Worm (Caenorhabditis elegans) whole organism, midembryonic: ENCODE measurements around the gene fbxc-23.

Experiments
- T22C8.4 ChIP-seq: fragments of 200-800 bp; sonication (Bioruptor generic); IDR thresholded peaks from 2 replicates; pipeline ENCODE4 v1.3.6; 2022; ENCODE audit warnings: missing genetic modification characterization, missing compliant biosample characterization
- cog-1 ChIP-seq: sonication (generic microtip); optimal IDR thresholded peaks from 2 replicates; lab custom pipeline; 2016; ENCODE audit warnings: missing genetic modification characterization, missing compliant biosample characterization
- flt-1 ChIP-seq: fragments of 200-800 bp; sonication (Bioruptor generic); IDR thresholded peaks from 2 replicates; pipeline ENCODE4 v1.3.6; 2022; ENCODE audit warnings: missing genetic modification characterization, missing compliant biosample characterization
- klf-2 ChIP-seq: fragments of 200-800 bp; sonication (Bioruptor generic); conservative IDR thresholded peaks from 2 replicates; pipeline ENCODE4 v1.3.6; 2022; ENCODE audit warnings: missing genetic modification reagents, missing genetic modification characterization, missing compliant biosample characterization
- med-1 ChIP-seq: sonication (generic microtip); optimal IDR thresholded peaks from 2 replicates; lab custom pipeline; 2017; ENCODE audit warnings: missing genetic modification characterization, mild to moderate bottlenecking, missing compliant biosample characterization, antibody characterized with exemption, missing genetic modification reagents; ENCODE audit not compliant: insufficient read depth
- ref-1 ChIP-seq: fragments of 200-800 bp; sonication (Bioruptor generic); conservative IDR thresholded peaks from 2 replicates; pipeline ENCODE4 v1.3.6; 2022; ENCODE audit warnings: missing genetic modification reagents, missing genetic modification characterization, missing compliant biosample characterization
- tab-1 ChIP-seq: fragments of 200-800 bp; sonication (Bioruptor generic); IDR thresholded peaks from 2 replicates; pipeline ENCODE4 v1.3.6; 2022; ENCODE audit warnings: missing genetic modification characterization, missing compliant biosample characterization
- ztf-23 ChIP-seq: fragments of 200-800 bp; sonication (Bioruptor generic); IDR thresholded peaks from 2 replicates; pipeline ENCODE4 v1.3.6; 2022; ENCODE audit warnings: missing genetic modification reagents, missing genetic modification characterization, missing compliant biosample characterization
- ztf-29 ChIP-seq: fragments of 200-800 bp; sonication (Bioruptor generic); IDR thresholded peaks from 2 replicates; pipeline ENCODE4 v1.3.6; 2022; ENCODE audit warnings: missing genetic modification reagents, missing genetic modification characterization, missing compliant biosample characterization

fbxc-23 gene

ce11 chrII:13617808-13618207, 21.5 kb upstream of the fbxc-23 start, which contains the start of gene gst-12:
TSS of gene gst-12 (minus strand) at chrII:13618061.
- TF ChIP-seq ztf-29 (GFP tag; lab: Robert Waterston, UW): no peak
- no peak for TF ChIP-seq tab-1 (GFP tag; lab: Robert Waterston, UW)
- no peak for TF ChIP-seq cog-1 (tag; lab: Kevin White, UChicago)
- TF ChIP-seq flt-1 (GFP tag; lab: Robert Waterston, UW): no peak
- TF ChIP-seq ref-1 (GFP tag; lab: Robert Waterston, UW): no peak
- no peak for TF ChIP-seq klf-2 (GFP tag; lab: Robert Waterston, UW)
- no peak for TF ChIP-seq T22C8.4 (GFP tag; lab: Robert Waterston, UW)
- TF ChIP-seq med-1 (GFP tag; lab: Kevin White, UChicago): no peak
- TF ChIP-seq ztf-23 (GFP tag; lab: Robert Waterston, UW): no peak

DNA sequence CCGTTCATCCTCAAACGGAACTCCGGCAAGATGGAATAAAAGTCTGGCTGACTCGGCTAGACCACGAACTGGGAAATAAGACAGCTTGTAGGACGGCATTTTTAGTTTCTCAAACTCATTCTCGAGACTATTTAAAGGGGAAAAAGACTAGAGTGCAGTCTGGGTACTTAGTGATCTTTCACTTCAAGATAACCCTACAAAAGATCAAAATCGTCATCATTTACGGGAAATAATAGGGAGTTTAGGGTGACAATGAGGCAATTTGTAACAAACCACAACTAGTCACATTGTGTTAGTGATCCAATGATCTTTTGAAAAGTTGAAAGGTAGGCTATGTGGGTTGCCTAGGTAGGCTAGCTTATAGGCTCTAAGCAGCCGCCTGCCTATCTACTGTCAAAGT, 19.6 kb upstream of the fbxc-23 start, which contains the start of gene gst-14:
Gene gst-14, minus strand, starts transcription at position 101 of the 400 bp plus-strand sequence.
- TF ChIP-seq ztf-29 (GFP tag; lab: Robert Waterston, UW) (no peak), klf-2 (GFP tag; lab: Robert Waterston, UW) (no peak), ztf-23 (GFP tag; lab: Robert Waterston, UW) (no peak), med-1 (GFP tag; lab: Kevin White, UChicago) (no peak), tab-1 (GFP tag; lab: Robert Waterston, UW) (no peak), ref-1 (GFP tag; lab: Robert Waterston, UW) (no peak), T22C8.4 (GFP tag; lab: Robert Waterston, UW) (no peak), cog-1 (tag; lab: Kevin White, UChicago) (no peak), flt-1 (GFP tag; lab: Robert Waterston, UW) (no peak)

DNA sequence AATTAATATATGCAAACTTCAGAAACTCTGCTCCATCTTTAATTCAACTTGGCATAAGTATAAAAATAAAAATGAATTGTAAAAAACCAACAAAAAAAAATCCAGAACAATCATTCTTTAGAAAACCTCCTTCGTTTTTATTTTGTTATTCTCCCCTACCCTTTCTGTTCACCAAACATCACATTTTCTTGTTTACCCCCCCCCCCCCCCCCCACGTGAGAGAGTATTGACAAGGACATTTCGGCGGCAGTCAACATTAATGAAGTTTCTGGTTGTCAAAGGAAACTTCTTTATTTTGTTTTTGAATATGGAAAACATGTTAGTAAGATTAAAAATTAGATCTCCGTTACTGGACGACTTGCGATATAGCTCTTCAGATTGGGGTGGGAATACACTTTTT, 18.2 kb upstream of the fbxc-23 start:
- TF ChIP-seq ref-1 (GFP tag; lab: Robert Waterston, UW): no peak
- TF ChIP-seq cog-1 (tag; lab: Kevin White, UChicago): no peak
- TF ChIP-seq klf-2 (GFP tag; lab: Robert Waterston, UW): no peak
- no peak for TF ChIP-seq ztf-23 (GFP tag; lab: Robert Waterston, UW)
- TF ChIP-seq flt-1 (GFP tag; lab: Robert Waterston, UW): no peak
- TF ChIP-seq T22C8.4 (GFP tag; lab: Robert Waterston, UW): no peak
- no peak for TF ChIP-seq ztf-29 (GFP tag; lab: Robert Waterston, UW)

DNA sequence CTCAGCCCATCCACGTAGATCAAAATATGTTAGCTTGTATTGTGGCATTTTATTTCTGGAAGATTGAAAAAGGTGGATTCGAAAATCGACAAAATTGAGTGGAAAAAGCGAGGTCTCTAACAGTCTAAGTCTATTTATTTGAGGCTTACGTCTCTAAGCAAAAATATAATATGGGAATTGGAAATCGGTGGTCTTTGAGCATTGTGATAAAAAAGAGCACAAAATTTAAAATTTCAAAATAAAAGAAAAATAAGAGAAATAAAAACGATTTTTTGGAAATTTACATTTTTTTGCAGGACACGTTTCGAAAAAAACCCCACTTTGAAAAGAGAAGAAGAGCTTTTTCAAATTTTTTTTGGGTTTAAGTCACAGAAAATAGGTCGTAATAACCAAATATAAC, 16.7 kb upstream of the fbxc-23 start, which contains the start of gene gst-15:
Gene gst-15, minus strand, starts transcription at position 101 of the 400 bp plus-strand sequence.
- TF ChIP-seq ztf-29 (GFP tag; lab: Robert Waterston, UW) (no peak), ref-1 (GFP tag; lab: Robert Waterston, UW) (no peak), tab-1 (GFP tag; lab: Robert Waterston, UW) (no peak), med-1 (GFP tag; lab: Kevin White, UChicago) (no peak), cog-1 (tag; lab: Kevin White, UChicago) (no peak), klf-2 (GFP tag; lab: Robert Waterston, UW) (no peak), flt-1 (GFP tag; lab: Robert Waterston, UW) (no peak), ztf-23 (GFP tag; lab: Robert Waterston, UW) (no peak), T22C8.4 (GFP tag; lab: Robert Waterston, UW) (no peak)

ce11 chrII:13611186-13611585, 14.8 kb upstream of the fbxc-23 start, which contains the start of gene gst-24:
TSS of gene gst-24 (minus strand) at chrII:13611366.
- TF ChIP-seq cog-1 (tag; lab: Kevin White, UChicago): no peak
- TF ChIP-seq klf-2 (GFP tag; lab: Robert Waterston, UW): no peak
- no peak for TF ChIP-seq med-1 (GFP tag; lab: Kevin White, UChicago)
- TF ChIP-seq T22C8.4 (GFP tag; lab: Robert Waterston, UW): no peak
- no peak for TF ChIP-seq ref-1 (GFP tag; lab: Robert Waterston, UW)
- no peak for TF ChIP-seq ztf-23 (GFP tag; lab: Robert Waterston, UW)
- TF ChIP-seq tab-1 (GFP tag; lab: Robert Waterston, UW): no peak
- no peak for TF ChIP-seq flt-1 (GFP tag; lab: Robert Waterston, UW)
- no peak for TF ChIP-seq ztf-29 (GFP tag; lab: Robert Waterston, UW)

DNA sequence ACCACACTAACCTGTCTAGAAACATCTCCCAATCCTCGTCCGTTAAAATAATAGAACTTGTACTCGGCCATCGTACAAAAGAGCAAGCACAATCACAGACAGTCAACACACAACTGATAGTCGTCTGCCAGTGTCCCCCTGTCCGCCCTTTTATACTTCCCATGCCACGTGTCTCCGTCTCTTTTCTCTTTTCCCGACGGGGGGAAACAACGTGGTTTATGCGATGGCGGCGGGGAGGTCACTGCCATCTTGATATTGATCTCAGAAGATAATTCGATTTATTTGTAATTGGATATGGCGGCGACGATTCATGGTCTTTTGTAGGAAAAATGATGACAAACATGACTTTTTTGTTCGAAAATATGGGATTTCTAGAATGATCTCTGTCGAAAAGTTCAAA, 13.3 kb upstream of the fbxc-23 start, which contains the start of gene gst-20:
Gene gst-20, minus strand, starts transcription at position 170 of the 400 bp plus-strand sequence.
- TF ChIP-seq ztf-29 (GFP tag; lab: Robert Waterston, UW) (no peak), T22C8.4 (GFP tag; lab: Robert Waterston, UW) (no peak), ref-1 (GFP tag; lab: Robert Waterston, UW) (no peak), med-1 (GFP tag; lab: Kevin White, UChicago) (no peak), tab-1 (GFP tag; lab: Robert Waterston, UW) (no peak), flt-1 (GFP tag; lab: Robert Waterston, UW) (no peak), ztf-23 (GFP tag; lab: Robert Waterston, UW) (no peak), cog-1 (tag; lab: Kevin White, UChicago) (no peak), klf-2 (GFP tag; lab: Robert Waterston, UW) (no peak)

- no peak for TF ChIP-seq tab-1 (GFP tag; lab: Robert Waterston, UW)
These were observed 4.5 kb upstream of the fbxc-23 start, which contains the start of gene csp-1 for ce11 chrII:13600904-13601303. TSS of gene csp-1 (plus strand) at chrII:13601204.

DNA sequence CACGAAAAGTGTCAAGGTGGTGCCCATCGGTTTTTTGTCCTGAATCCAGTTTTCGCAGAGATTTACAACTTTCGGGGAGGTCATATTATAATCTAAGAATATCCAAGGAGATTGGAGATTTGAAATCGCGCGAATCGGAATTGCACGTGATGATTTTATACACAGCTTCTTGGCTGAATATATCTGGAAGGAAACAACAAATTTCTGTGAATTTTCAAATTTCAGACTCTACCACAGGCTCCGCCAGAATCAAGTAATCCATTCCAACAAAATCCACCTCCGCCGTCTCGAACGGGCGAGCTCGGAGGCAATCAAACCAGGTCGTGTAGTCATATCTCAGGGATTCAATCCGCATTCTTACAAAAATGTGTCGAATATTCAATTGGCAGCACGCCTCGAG, 1.1 kb downstream of the fbxc-23 start:
- TF ChIP-seq flt-1 (GFP tag; lab: Robert Waterston, UW) (no peak), ztf-23 (GFP tag; lab: Robert Waterston, UW) (no peak)

DNA sequence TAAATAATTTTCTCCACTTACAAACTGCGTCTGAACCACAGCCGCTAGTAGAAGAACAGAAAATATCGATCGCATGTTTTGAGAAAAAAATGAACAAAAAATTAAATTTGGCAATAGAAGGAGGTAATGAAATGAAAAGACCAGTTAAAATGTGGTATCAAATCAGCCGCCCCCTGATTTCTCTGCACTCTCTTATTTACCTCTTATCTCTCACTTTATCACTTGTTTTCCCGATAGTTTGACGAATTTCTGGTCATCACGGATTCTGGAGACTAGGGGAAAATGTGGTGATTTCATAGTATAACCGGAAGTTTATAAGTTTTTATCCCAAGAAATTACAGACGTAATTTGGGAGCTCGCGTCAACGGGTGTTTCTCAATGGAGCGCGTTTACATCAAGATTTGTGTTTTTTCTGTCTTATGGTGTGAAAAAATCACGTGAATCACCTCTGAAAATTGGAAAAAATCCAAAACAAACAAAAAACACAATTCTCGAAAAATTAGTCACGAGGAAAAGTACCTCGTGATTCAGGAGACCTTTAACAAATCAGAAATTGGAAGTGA, 2.6 kb downstream of the fbxc-23 start, which contains the start of gene clec-146:
Gene clec-146, minus strand, starts transcription at position 116 of the 563 bp plus-strand sequence.
- no peak for TF ChIP-seq flt-1 (GFP tag; lab: Robert Waterston, UW)
